Worm (Caenorhabditis elegans) whole organism, young adult: ENCODE results near the gene W06A7.2.

Experiments used
- B0261.1 ChIP-seq: sonication (generic microtip); optimal IDR thresholded peaks from 2 replicates; lab custom pipeline; 2016; ENCODE audit warnings: mild to moderate bottlenecking, missing genetic modification characterization, moderate library complexity, missing compliant biosample characterization
- C06A6.2 ChIP-seq: fragments of 200-800 bp; sonication (Bioruptor generic); conservative IDR thresholded peaks from 2 replicates; pipeline ENCODE4 v1.3.6; 2022; ENCODE audit warnings: missing genetic modification characterization, missing compliant biosample characterization
- C17E4.6 ChIP-seq: fragments of 200-800 bp; sonication (Bioruptor generic); IDR thresholded peaks from 2 replicates; pipeline ENCODE4 v1.3.6; 2022; ENCODE audit warnings: missing genetic modification reagents, missing genetic modification characterization, missing compliant biosample characterization
- D2030.7 ChIP-seq: fragments of 200-800 bp; sonication (Bioruptor generic); IDR thresholded peaks from 2 replicates; pipeline ENCODE4 v1.3.6; 2022; ENCODE audit warnings: missing genetic modification reagents, missing genetic modification characterization, missing compliant biosample characterization
- F10E7.11 ChIP-seq: sonication (generic microtip); optimal IDR thresholded peaks from 2 replicates; lab custom pipeline; 2017; ENCODE audit warnings: mild to moderate bottlenecking, missing genetic modification characterization, moderate library complexity, missing compliant biosample characterization
- F22D6.2 ChIP-seq: sonication (generic microtip); optimal IDR thresholded peaks from 2 replicates; lab custom pipeline; 2016; ENCODE audit warnings: mild to moderate bottlenecking, missing genetic modification characterization, missing compliant biosample characterization
- F39B2.1 ChIP-seq: fragments of 200-800 bp; sonication (Bioruptor generic); IDR thresholded peaks from 2 replicates; pipeline ENCODE4 v1.3.6; 2022; ENCODE audit warnings: missing genetic modification reagents, missing genetic modification characterization, missing compliant biosample characterization
- F55B11.4 ChIP-seq: sonication (generic microtip); optimal IDR thresholded peaks from 2 replicates; lab custom pipeline; 2016; ENCODE audit warnings: missing compliant biosample characterization, missing genetic modification characterization, borderline replicate concordance; ENCODE audit not compliant: insufficient read depth
- F57C9.4 ChIP-seq: sonication (generic microtip); optimal IDR thresholded peaks from 2 replicates; lab custom pipeline; 2017; ENCODE audit warnings: mild to moderate bottlenecking, missing genetic modification characterization, missing compliant biosample characterization
- K11D2.4 ChIP-seq: fragments of 200-800 bp; sonication (Bioruptor generic); IDR thresholded peaks from 2 replicates; pipeline ENCODE4 v1.3.6; 2022; ENCODE audit warnings: missing genetic modification reagents, missing genetic modification characterization, missing compliant biosample characterization
- K12H6.12 ChIP-seq: fragments of 200-800 bp; sonication (Bioruptor generic); optimal IDR thresholded peaks from 2 replicates; lab custom pipeline; 2018; ENCODE audit warnings: mild to moderate bottlenecking, missing genetic modification characterization, missing compliant biosample characterization
- Y53F4B.3 ChIP-seq: fragments of 200-800 bp; sonication (Bioruptor generic); IDR thresholded peaks from 2 replicates; pipeline ENCODE4 v1.3.6; 2022; ENCODE audit warnings: missing genetic modification reagents, missing genetic modification characterization, missing compliant biosample characterization
- Y53G8AR.9 ChIP-seq: fragments of 200-800 bp; sonication (Bioruptor generic); conservative IDR thresholded peaks from 2 replicates; pipeline ENCODE4 v1.3.6; 2022; ENCODE audit warnings: missing genetic modification reagents, missing genetic modification characterization, missing compliant biosample characterization
- Y56A3A.18 ChIP-seq: fragments of 200-800 bp; sonication (Bioruptor generic); IDR thresholded peaks from 2 replicates; pipeline ENCODE4 v1.3.6; 2022; ENCODE audit warnings: missing genetic modification reagents, missing genetic modification characterization, missing compliant biosample characterization
- aptf-2 ChIP-seq: fragments of 200-800 bp; sonication (Bioruptor generic); conservative IDR thresholded peaks from 2 replicates; pipeline ENCODE4 v1.3.6; 2022; ENCODE audit warnings: missing genetic modification reagents, missing genetic modification characterization, missing compliant biosample characterization
- atf-7 ChIP-seq: sonication (generic microtip); optimal IDR thresholded peaks from 2 replicates; lab custom pipeline; 2017; ENCODE audit warnings: mild to moderate bottlenecking, missing genetic modification characterization, missing compliant biosample characterization
- attf-5 ChIP-seq: fragments of 200-800 bp; sonication (Bioruptor generic); optimal IDR thresholded peaks from 2 replicates; lab custom pipeline; 2018; ENCODE audit warnings: mild to moderate bottlenecking, missing genetic modification characterization, missing compliant biosample characterization
- cebp-2 ChIP-seq: fragments of 200-800 bp; sonication (Bioruptor generic); IDR thresholded peaks from 2 replicates; pipeline ENCODE4 v1.3.6; 2022; ENCODE audit warnings: missing genetic modification characterization, missing compliant biosample characterization
- ceh-100 ChIP-seq: fragments of 200-800 bp; sonication (Bioruptor generic); IDR thresholded peaks from 2 replicates; pipeline ENCODE4 v1.3.6; 2022; ENCODE audit warnings: missing genetic modification reagents, missing genetic modification characterization, missing compliant biosample characterization
- ceh-79 ChIP-seq: sonication (generic microtip); optimal IDR thresholded peaks from 2 replicates; lab custom pipeline; 2017; ENCODE audit warnings: mild to moderate bottlenecking, missing genetic modification characterization, missing compliant biosample characterization
- die-1 ChIP-seq: sonication (generic microtip); optimal IDR thresholded peaks from 2 replicates; lab custom pipeline; 2016; ENCODE audit warnings: missing genotype, mild to moderate bottlenecking, missing genetic modification characterization, missing compliant biosample characterization
- dox-1 ChIP-seq: fragments of 200-800 bp; sonication (Bioruptor generic); IDR thresholded peaks from 2 replicates; pipeline ENCODE4 v1.3.6; 2022; ENCODE audit warnings: missing genetic modification reagents, missing genetic modification characterization, missing compliant biosample characterization
- dpff-1 ChIP-seq: sonication (generic microtip); optimal IDR thresholded peaks from 2 replicates; lab custom pipeline; 2017; ENCODE audit warnings: mild to moderate bottlenecking, missing genetic modification characterization, missing compliant biosample characterization
- ekl-4 ChIP-seq: fragments of 200-800 bp; sonication (Bioruptor generic); IDR thresholded peaks from 2 replicates; pipeline ENCODE4 v1.3.6; 2022; ENCODE audit warnings: missing genetic modification reagents, missing genetic modification characterization, missing compliant biosample characterization
- ets-4 ChIP-seq: fragments of 200-800 bp; sonication (Bioruptor generic); optimal IDR thresholded peaks from 2 replicates; lab custom pipeline; 2018; ENCODE audit warnings: mild to moderate bottlenecking, missing genetic modification characterization, missing compliant biosample characterization
- gei-17 ChIP-seq: fragments of 200-800 bp; sonication (Bioruptor generic); optimal IDR thresholded peaks from 2 replicates; lab custom pipeline; 2018; ENCODE audit warnings: mild to moderate bottlenecking, missing genetic modification characterization, missing compliant biosample characterization
- hlh-26 ChIP-seq: fragments of 200-800 bp; sonication (Bioruptor generic); conservative IDR thresholded peaks from 2 replicates; pipeline ENCODE4 v1.3.6; 2022; ENCODE audit warnings: missing genetic modification reagents, missing genetic modification characterization, missing compliant biosample characterization
- hsf-1 ChIP-seq: fragments of 200-800 bp; sonication (Bioruptor generic); IDR thresholded peaks from 2 replicates; pipeline ENCODE4 v1.3.6; 2022; ENCODE audit warnings: missing genetic modification reagents, missing genetic modification characterization, missing compliant biosample characterization
- lag-1 ChIP-seq: fragments of 200-800 bp; sonication (Bioruptor generic); IDR thresholded peaks from 2 replicates; pipeline ENCODE4 v1.3.6; 2022; ENCODE audit warnings: missing genetic modification reagents, missing genetic modification characterization, missing compliant biosample characterization
- let-607 ChIP-seq, 2 experiments: fragments of 200-800 bp in 1 of 2; sonication (Bioruptor generic) in 1 of 2; sonication (generic microtip) in 1 of 2; optimal IDR thresholded peaks; 2 replicates each; lab custom pipeline; 2016 to 2018; ENCODE audit warnings: mild to moderate bottlenecking in 2 of 2, missing compliant biosample characterization in 2 of 2, missing genetic modification characterization in 2 of 2, moderate library complexity in 2 of 2, missing genotype in 1 of 2
- lin-54 ChIP-seq: fragments of 200-800 bp; sonication (Bioruptor generic); optimal IDR thresholded peaks from 2 replicates; lab custom pipeline; 2018; ENCODE audit warnings: mild to moderate bottlenecking, missing genetic modification characterization, missing compliant biosample characterization
- lsy-27 ChIP-seq: sonication (generic microtip); optimal IDR thresholded peaks from 2 replicates; lab custom pipeline; 2017; ENCODE audit warnings: missing genetic modification characterization, mild to moderate bottlenecking, missing compliant biosample characterization, antibody characterized with exemption, missing genotype, borderline replicate concordance; ENCODE audit not compliant: insufficient read depth
- madf-10 ChIP-seq: sonication (generic microtip); optimal IDR thresholded peaks from 2 replicates; lab custom pipeline; 2016; ENCODE audit warnings: mild to moderate bottlenecking, missing genetic modification characterization, missing compliant biosample characterization
- mes-4 ChIP-seq: sonication (generic microtip); optimal IDR thresholded peaks from 2 replicates; lab custom pipeline; 2016; ENCODE audit warnings: missing genotype, missing genetic modification characterization, missing compliant biosample characterization
- nfya-1 ChIP-seq: sonication (generic microtip); optimal IDR thresholded peaks from 2 replicates; lab custom pipeline; 2017; ENCODE audit warnings: antibody characterized with exemption, missing compliant biosample characterization, missing genetic modification characterization, borderline replicate concordance; ENCODE audit not compliant: insufficient read depth
- nfya-2 ChIP-seq: fragments of 200-800 bp; sonication (Bioruptor generic); IDR thresholded peaks from 2 replicates; pipeline ENCODE4 v1.3.6; 2022; ENCODE audit warnings: missing genetic modification reagents, missing genetic modification characterization, missing compliant biosample characterization
- nhr-120 ChIP-seq: fragments of 200-800 bp; sonication (Bioruptor generic); IDR thresholded peaks from 2 replicates; pipeline ENCODE4 v1.3.6; 2022; ENCODE audit warnings: missing genetic modification characterization, missing compliant biosample characterization
- sdz-38 ChIP-seq: sonication (generic microtip); optimal IDR thresholded peaks from 2 replicates; lab custom pipeline; 2016; ENCODE audit warnings: missing genotype, missing genetic modification characterization, missing compliant biosample characterization
- snpc-1.1 ChIP-seq: sonication (generic microtip); optimal IDR thresholded peaks from 2 replicates; lab custom pipeline; 2017; ENCODE audit warnings: missing genetic modification characterization, mild to moderate bottlenecking, missing compliant biosample characterization, antibody characterized with exemption, moderate library complexity, missing genotype, missing genetic modification reagents; ENCODE audit not compliant: insufficient read depth
- snpc-3.4 ChIP-seq: sonication (generic microtip); optimal IDR thresholded peaks from 2 replicates; lab custom pipeline; 2017; ENCODE audit warnings: missing genetic modification characterization, mild to moderate bottlenecking, missing compliant biosample characterization, antibody characterized with exemption, moderate library complexity, missing genotype, missing genetic modification reagents
- snpc-4 ChIP-seq, 5 experiments: fragments of 150-350 bp in 1 of 5; sonication (generic microtip) in 4 of 5; optimal IDR thresholded peaks; 2 replicates each; lab custom pipeline; 2014 to 2018; ENCODE audit warnings: missing genetic modification characterization in 5 of 5, missing biosample characterization in 3 of 5, antibody characterized with exemption in 2 of 5, mild to moderate bottlenecking in 2 of 5, missing compliant biosample characterization in 2 of 5, missing genotype in 2 of 5, moderate library complexity in 2 of 5, missing genetic modification reagents in 1 of 5
- sptf-2 ChIP-seq: fragments of 200-800 bp; sonication (Bioruptor generic); optimal IDR thresholded peaks from 2 replicates; lab custom pipeline; 2018; ENCODE audit warnings: mild to moderate bottlenecking, missing genetic modification characterization, missing compliant biosample characterization
- tbx-9 ChIP-seq: sonication (generic microtip); optimal IDR thresholded peaks from 2 replicates; lab custom pipeline; 2016; ENCODE audit warnings: borderline replicate concordance, missing genetic modification characterization, inconsistent platforms, missing compliant biosample characterization
- xnd-1 ChIP-seq: sonication (generic microtip); optimal IDR thresholded peaks from 2 replicates; lab custom pipeline; 2016; ENCODE audit warnings: missing genotype, missing genetic modification reagents, missing genetic modification characterization, missing compliant biosample characterization
- ztf-18 ChIP-seq: sonication (generic microtip); optimal IDR thresholded peaks from 2 replicates; lab custom pipeline; 2016; ENCODE audit warnings: missing genotype, mild to moderate bottlenecking, missing genetic modification characterization, missing compliant biosample characterization
- ztf-25 ChIP-seq: fragments of 200-800 bp; sonication (Bioruptor generic); IDR thresholded peaks from 2 replicates; pipeline ENCODE4 v1.3.6; 2022; ENCODE audit warnings: missing genetic modification reagents, missing genetic modification characterization, missing compliant biosample characterization
- ztf-28 ChIP-seq: fragments of 200-800 bp; sonication (Bioruptor generic); IDR thresholded peaks from 2 replicates; pipeline ENCODE4 v1.3.6; 2022; ENCODE audit warnings: missing genetic modification reagents, missing genetic modification characterization, missing compliant biosample characterization

Gene W06A7.2

DNA sequence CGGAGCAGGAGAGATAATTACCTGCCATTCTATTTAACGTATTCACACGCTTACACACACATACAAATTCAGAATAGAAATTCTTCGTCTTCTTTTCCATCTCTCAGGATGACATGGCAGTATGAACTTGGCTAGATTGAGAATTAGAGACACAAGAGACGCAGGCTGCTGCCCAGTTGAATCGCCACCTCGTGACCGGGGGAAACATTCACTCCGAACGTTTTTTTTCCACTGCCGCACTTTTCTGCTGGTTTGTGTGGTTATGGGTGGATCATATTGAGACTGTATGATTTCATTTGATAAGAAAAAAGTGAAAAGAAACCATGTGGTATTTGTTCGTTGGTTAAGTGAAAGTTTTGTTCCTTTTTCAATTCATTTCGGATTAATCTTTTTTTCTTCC is 28.0 kb downstream of the W06A7.2 start (continued):
- TF ChIP-seq dpff-1 (tag; lab: Kevin White, UChicago): no peak
- TF ChIP-seq hlh-26 (GFP tag; lab: Robert Waterston, UW): no peak
- TF ChIP-seq mes-4 (tag; lab: Kevin White, UChicago): no peak
- no peak for TF ChIP-seq sdz-38 (tag; lab: Kevin White, UChicago)
- TF ChIP-seq C06A6.2: peak; percentile 42; the same call in 1 of the 2 replicates
- TF ChIP-seq dox-1 (GFP tag; lab: Robert Waterston, UW): peak; percentile 44; the same call in 1 of the 2 replicates
- peak; percentile 37 for TF ChIP-seq K12H6.12 (tag; lab: Kevin White, UChicago)
- TF ChIP-seq xnd-1 (tag; lab: Kevin White, UChicago): no peak
- no peak for TF ChIP-seq F57C9.4
- TF ChIP-seq ets-4: no peak
- TF ChIP-seq F22D6.2 (tag; lab: Kevin White, UChicago): no peak
- no peak for TF ChIP-seq nfya-2 (GFP tag; lab: Robert Waterston, UW)
- no peak for TF ChIP-seq lag-1 (GFP tag; lab: Robert Waterston, UW)
- no peak for TF ChIP-seq ztf-28 (GFP tag; lab: Robert Waterston, UW)
- TF ChIP-seq F55B11.4 (tag; lab: Kevin White, UChicago): no peak
- TF ChIP-seq ceh-79 (tag; lab: Kevin White, UChicago): no peak
- no peak for TF ChIP-seq F39B2.1 (GFP tag; lab: Robert Waterston, UW)
- peak; percentile 34 to 54 for TF ChIP-seq let-607 (tag; optimal IDR thresholded peaks at IDR 0.05; lab: Kevin White, UChicago)
- no peak for TF ChIP-seq B0261.1
- no peak for TF ChIP-seq D2030.7 (GFP tag; lab: Robert Waterston, UW)
- no peak for TF ChIP-seq snpc-4 (GFP tag; optimal IDR thresholded peaks at IDR 0.05; lab: Kevin White, UChicago)
- peak in 3 of 4 experiments; percentile 19 to 49 (median 39) for TF ChIP-seq snpc-4 (tag; optimal IDR thresholded peaks at IDR 0.05; lab: Kevin White, UChicago)
- TF ChIP-seq nfya-1 (tag; lab: Kevin White, UChicago): no peak
- peak; percentile 29 for TF ChIP-seq die-1
- peak; percentile 72 for TF ChIP-seq attf-5
- no peak for TF ChIP-seq ceh-100 (GFP tag; lab: Robert Waterston, UW)
- TF ChIP-seq aptf-2 (GFP tag; lab: Robert Waterston, UW): no peak
- TF ChIP-seq Y53G8AR.9 (GFP tag; lab: Robert Waterston, UW): no peak; the same call in 1 of the 2 replicates
- TF ChIP-seq ztf-18 (tag; lab: Kevin White, UChicago): no peak
- no peak; the same call in 1 of the 2 replicates for TF ChIP-seq ekl-4 (GFP tag; lab: Robert Waterston, UW)
- no peak for TF ChIP-seq nhr-120 (GFP tag; lab: Robert Waterston, UW)
- TF ChIP-seq Y53F4B.3: no peak
- TF ChIP-seq ztf-25 (GFP tag; lab: Robert Waterston, UW): no peak
- no peak for TF ChIP-seq F10E7.11 (tag; lab: Kevin White, UChicago)
- no peak for TF ChIP-seq C17E4.6 (GFP tag; lab: Robert Waterston, UW)
- TF ChIP-seq sptf-2 (GFP tag; lab: Kevin White, UChicago): no peak
- TF ChIP-seq lin-54: peak; percentile 26
- peak; percentile 4 for TF ChIP-seq snpc-3.4 (tag; lab: Kevin White, UChicago)
- no peak for TF ChIP-seq cebp-2 (GFP tag; lab: Robert Waterston, UW)
- peak; percentile 43 for TF ChIP-seq gei-17
- TF ChIP-seq madf-10: peak; percentile 16
- TF ChIP-seq snpc-1.1 (tag; lab: Kevin White, UChicago): no peak
- TF ChIP-seq tbx-9: no peak
- TF ChIP-seq Y56A3A.18 (GFP tag; lab: Robert Waterston, UW): no peak; the same call in 1 of the 2 replicates
- peak; percentile 69; the same call in 1 of the 2 replicates for TF ChIP-seq K11D2.4 (GFP tag; lab: Robert Waterston, UW)
- TF ChIP-seq lsy-27: no peak
- peak; percentile 69 for TF ChIP-seq atf-7 (tag; lab: Kevin White, UChicago)
- peak; percentile 27; the same call in 1 of the 2 replicates for TF ChIP-seq hsf-1
